Fruit fly (Drosophila melanogaster): Measurements from ENCODE around the gene rtp.

- TF ChIP-seq Sin3A (optimal IDR thresholded peaks at IDR 0.05) (no peak), h (optimal IDR thresholded peaks at IDR 0.05) (no peak), psq (optimal IDR thresholded peaks at IDR 0.05) (no peak), insv (optimal IDR thresholded peaks at IDR 0.05) (no peak)
These were observed 29.1 kb downstream of the rtp start for dm6 chr3R:5208115-5208365.
